Worm (Caenorhabditis elegans) whole organism, mixed stage, embryonic: ENCODE measurements around the gene mex-5.

Source experiments
- M03D4.4 ChIP-seq: sonication (generic microtip); optimal IDR thresholded peaks from 2 replicates; lab custom pipeline; 2017; ENCODE audit warnings: mild to moderate bottlenecking, missing genetic modification characterization, missing compliant biosample characterization
- ceh-39 ChIP-seq: fragments of 150-350 bp; optimal IDR thresholded peaks from 2 replicates; lab custom pipeline; 2014; ENCODE audit warnings: missing biosample characterization, missing genetic modification characterization
- lin-13 ChIP-seq: fragments of 150-350 bp; optimal IDR thresholded peaks from 2 replicates; lab custom pipeline; 2014; ENCODE audit warnings: missing biosample characterization, missing genetic modification characterization
- ztf-11 ChIP-seq: fragments of 150-350 bp; optimal IDR thresholded peaks from 2 replicates; lab custom pipeline; 2014; ENCODE audit warnings: missing biosample characterization, missing genetic modification characterization

DNA sequence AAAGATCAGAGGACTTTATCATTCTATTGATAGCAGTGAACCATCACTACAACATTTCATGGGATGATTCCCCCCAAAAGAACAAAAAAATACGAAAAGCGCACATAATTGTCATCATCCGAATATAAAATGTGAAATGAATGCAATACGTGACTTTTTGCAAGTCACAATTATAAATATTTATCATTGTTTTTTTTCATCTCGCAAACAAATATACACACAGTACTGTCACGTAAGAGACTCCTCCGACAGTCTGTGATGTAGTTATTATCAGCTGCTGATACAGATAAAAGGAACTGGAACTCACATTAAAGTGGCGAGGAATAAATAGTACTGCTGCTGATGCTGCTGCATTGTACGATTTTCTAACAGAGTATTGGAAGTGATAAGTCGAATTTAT lies 42.9 kb downstream of the mex-5 start:
- TF ChIP-seq ztf-11 (tag; lab: Kevin White, UChicago) (no peak), M03D4.4 (tag; lab: Kevin White, UChicago) (no peak), ceh-39 (tag; lab: Kevin White, UChicago) (no peak), lin-13 (tag; lab: Kevin White, UChicago) (no peak)
